Worm (Caenorhabditis elegans) whole organism, L3 larva: ENCODE measurements around the gene cdh-9.
A peak's percentile ranks its signal among the peaks of the same experiment; 100 is the strongest.

ENCODE experiments used
- R02D3.7 ChIP-seq: fragments of 150-350 bp; optimal IDR thresholded peaks from 2 replicates; lab custom pipeline; 2014; ENCODE audit warnings: missing biosample characterization, missing genetic modification characterization
- ZK546.5 ChIP-seq: sonication (generic microtip); optimal IDR thresholded peaks from 2 replicates; lab custom pipeline; 2017; ENCODE audit warnings: missing biosample characterization, missing genetic modification characterization
- aly-2 ChIP-seq: fragments of 150-350 bp; optimal IDR thresholded peaks from 2 replicates; lab custom pipeline; 2014; ENCODE audit warnings: missing biosample characterization, missing genetic modification characterization
- ama-1 ChIP-seq: fragments of 150-350 bp; optimal IDR thresholded peaks from 2 replicates; lab custom pipeline; 2018
- ceh-16 ChIP-seq: sonication (generic microtip); optimal IDR thresholded peaks from 2 replicates; lab custom pipeline; 2017; ENCODE audit warnings: missing biosample characterization, missing genetic modification characterization
- ceh-28 ChIP-seq: fragments of 150-350 bp; optimal IDR thresholded peaks from 2 replicates; lab custom pipeline; 2014; ENCODE audit warnings: missing biosample characterization, missing genetic modification reagents, missing genetic modification characterization
- ceh-82 ChIP-seq: fragments of 150-350 bp; optimal IDR thresholded peaks from 2 replicates; lab custom pipeline; 2014; ENCODE audit warnings: missing biosample characterization, missing genetic modification characterization
- ceh-9 ChIP-seq: sonication (generic microtip); optimal IDR thresholded peaks from 2 replicates; lab custom pipeline; 2018; ENCODE audit warnings: missing biosample characterization, missing genetic modification characterization
- daf-12 ChIP-seq: fragments of 150-350 bp; optimal IDR thresholded peaks from 2 replicates; lab custom pipeline; 2014; ENCODE audit warnings: missing biosample characterization, missing genetic modification reagents, missing genetic modification characterization
- egl-27 ChIP-seq: sonication (generic microtip); optimal IDR thresholded peaks from 4 replicates; lab custom pipeline; 2017; ENCODE audit warnings: missing biosample characterization, missing genetic modification reagents, missing genetic modification characterization
- egl-5 ChIP-seq: fragments of 150-350 bp; optimal IDR thresholded peaks from 2 replicates; lab custom pipeline; 2017; ENCODE audit warnings: missing biosample characterization, missing genetic modification reagents, missing genetic modification characterization, inconsistent platforms
- elt-2 ChIP-seq: sonication (generic microtip); optimal IDR thresholded peaks from 2 replicates; lab custom pipeline; 2016; ENCODE audit warnings: missing genetic modification reagents, mild to moderate bottlenecking, missing genetic modification characterization, missing compliant biosample characterization
- fkh-10 ChIP-seq: sonication (generic microtip); optimal IDR thresholded peaks from 2 replicates; lab custom pipeline; 2017; ENCODE audit warnings: missing biosample characterization, missing genetic modification reagents, missing genetic modification characterization
- fkh-2 ChIP-seq: fragments of 150-350 bp; optimal IDR thresholded peaks from 2 replicates; lab custom pipeline; 2014; ENCODE audit warnings: missing biosample characterization, missing genetic modification reagents, missing genetic modification characterization
- fos-1 ChIP-seq: fragments of 150-350 bp; optimal IDR thresholded peaks from 2 replicates; lab custom pipeline; 2014; ENCODE audit warnings: missing biosample characterization, missing genetic modification characterization
- hmg-11 ChIP-seq: sonication (generic microtip); optimal IDR thresholded peaks from 2 replicates; lab custom pipeline; 2016; ENCODE audit warnings: missing genetic modification characterization, missing compliant biosample characterization
- jun-1 ChIP-seq: fragments of 150-350 bp; optimal IDR thresholded peaks from 2 replicates; lab custom pipeline; 2014; ENCODE audit warnings: missing biosample characterization, missing genetic modification reagents, missing genetic modification characterization
- lin-15B ChIP-seq: fragments of 150-350 bp; optimal IDR thresholded peaks from 2 replicates; lab custom pipeline; 2014; ENCODE audit warnings: missing biosample characterization, missing genetic modification characterization
- lin-39 ChIP-seq: fragments of 150-350 bp; optimal IDR thresholded peaks from 2 replicates; lab custom pipeline; 2018; ENCODE audit warnings: missing biosample characterization, missing genetic modification reagents, missing genetic modification characterization
- lsy-12 ChIP-seq: sonication (generic microtip); optimal IDR thresholded peaks from 2 replicates; lab custom pipeline; 2016; ENCODE audit warnings: mild to moderate bottlenecking, missing genetic modification characterization, missing compliant biosample characterization
- mml-1 ChIP-seq: fragments of 150-350 bp; sonication (generic microtip); optimal IDR thresholded peaks from 3 replicates; lab custom pipeline; 2014; ENCODE audit warnings: missing biosample characterization, missing genetic modification characterization
- nhr-11 ChIP-seq: fragments of 150-350 bp; optimal IDR thresholded peaks from 2 replicates; lab custom pipeline; 2014; ENCODE audit warnings: missing biosample characterization, missing genetic modification characterization
- nhr-12 ChIP-seq: fragments of 150-350 bp; optimal IDR thresholded peaks from 2 replicates; lab custom pipeline; 2014; ENCODE audit warnings: missing biosample characterization, missing genetic modification characterization
- nhr-237 ChIP-seq: fragments of 150-350 bp; optimal IDR thresholded peaks from 2 replicates; lab custom pipeline; 2014; ENCODE audit warnings: missing biosample characterization, missing genetic modification characterization
- nhr-25 ChIP-seq: sonication (generic microtip); optimal IDR thresholded peaks from 2 replicates; lab custom pipeline; 2017; ENCODE audit warnings: missing biosample characterization, missing genetic modification characterization
- nhr-43 ChIP-seq: sonication (generic microtip); optimal IDR thresholded peaks from 2 replicates; lab custom pipeline; 2016; ENCODE audit warnings: mild to moderate bottlenecking, missing genetic modification characterization, missing compliant biosample characterization; ENCODE audit not compliant: poor library complexity, severe bottlenecking
- nhr-67 ChIP-seq: fragments of 150-350 bp; optimal IDR thresholded peaks from 2 replicates; lab custom pipeline; 2014; ENCODE audit warnings: missing biosample characterization, missing genetic modification characterization
- nhr-76 ChIP-seq: fragments of 150-350 bp; sonication (generic microtip); optimal IDR thresholded peaks from 5 replicates; lab custom pipeline; 2014; ENCODE audit warnings: missing biosample characterization, missing genetic modification characterization
- nhr-77 ChIP-seq: fragments of 150-350 bp; optimal IDR thresholded peaks from 2 replicates; lab custom pipeline; 2014; ENCODE audit warnings: missing biosample characterization, missing genetic modification characterization
- pha-4 ChIP-seq: fragments of 150-350 bp; optimal IDR thresholded peaks from 2 replicates; lab custom pipeline; 2014; ENCODE audit warnings: missing biosample characterization, missing genetic modification reagents, missing genetic modification characterization
- snpc-4 ChIP-seq: fragments of 150-350 bp; optimal IDR thresholded peaks from 2 replicates; lab custom pipeline; 2014; ENCODE audit warnings: missing biosample characterization, missing genetic modification characterization
- tbx-2 ChIP-seq: sonication (generic microtip); optimal IDR thresholded peaks from 2 replicates; lab custom pipeline; 2016; ENCODE audit warnings: mild to moderate bottlenecking, missing genetic modification characterization, missing compliant biosample characterization
- unc-39 ChIP-seq: sonication (generic microtip); optimal IDR thresholded peaks from 4 replicates; lab custom pipeline; 2017; ENCODE audit warnings: missing biosample characterization, missing genetic modification characterization
- zag-1 ChIP-seq: fragments of 150-350 bp; optimal IDR thresholded peaks from 2 replicates; lab custom pipeline; 2014; ENCODE audit warnings: missing biosample characterization, missing genetic modification characterization
- ztf-11 ChIP-seq: fragments of 150-350 bp; optimal IDR thresholded peaks from 2 replicates; lab custom pipeline; 2014; ENCODE audit warnings: missing biosample characterization, missing genetic modification characterization

cdh-9 gene

DNA sequence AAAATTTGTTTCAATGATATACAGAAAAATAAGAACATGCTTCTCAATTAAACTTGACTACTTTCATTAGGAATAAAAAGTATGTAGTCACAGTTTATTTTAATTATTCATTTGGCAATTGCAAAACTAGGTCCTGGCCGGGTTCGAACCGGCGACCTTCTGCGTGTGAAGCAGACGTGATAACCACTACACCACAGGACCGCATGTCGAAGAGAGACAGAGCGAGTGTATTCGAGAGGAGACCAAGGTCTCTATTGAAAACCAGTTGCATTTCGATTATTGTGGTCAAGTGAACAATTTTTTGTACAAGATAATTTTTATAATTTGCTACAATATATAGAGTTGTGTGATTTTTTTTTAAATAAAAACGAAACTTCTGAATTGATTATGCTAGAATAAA, 4.2 kb upstream of the cdh-9 start (continued):
- TF ChIP-seq jun-1, result no peak
- no peak for TF ChIP-seq nhr-237 (tag; lab: Kevin White, UChicago)
- TF ChIP-seq fos-1 (tag; lab: Kevin White, UChicago), result no peak

DNA sequence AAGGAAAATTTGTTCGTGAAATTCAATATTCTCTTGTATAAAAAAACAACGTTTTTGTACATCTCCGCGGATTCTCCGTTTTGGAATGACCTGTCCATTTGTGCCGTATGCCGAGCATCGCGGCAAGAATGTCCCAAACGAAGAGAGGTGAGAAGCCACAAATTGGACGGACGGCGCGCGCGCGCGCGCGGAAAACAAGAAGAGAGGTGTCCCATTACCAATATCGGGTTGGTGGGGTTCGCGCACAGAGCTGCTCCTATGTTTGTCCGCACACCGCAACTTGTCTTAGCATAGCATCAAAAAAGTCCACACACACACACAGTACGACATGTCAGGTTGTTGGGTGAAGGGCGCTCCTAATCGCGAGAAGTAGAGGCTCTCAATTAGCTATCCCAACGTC, 3.5 kb upstream of the cdh-9 start:
- TF ChIP-seq lin-15B (tag; lab: Kevin White, UChicago), result no peak
- TF ChIP-seq lin-39 (tag; lab: Kevin White, UChicago), result no peak
- no peak for TF ChIP-seq fkh-2
- TF ChIP-seq ceh-28, result no peak
- TF ChIP-seq snpc-4 (tag; lab: Kevin White, UChicago), result no peak
- TF ChIP-seq egl-27 (tag; lab: Kevin White, UChicago), result no peak
- no peak for TF ChIP-seq ztf-11 (tag; lab: Kevin White, UChicago)

DNA sequence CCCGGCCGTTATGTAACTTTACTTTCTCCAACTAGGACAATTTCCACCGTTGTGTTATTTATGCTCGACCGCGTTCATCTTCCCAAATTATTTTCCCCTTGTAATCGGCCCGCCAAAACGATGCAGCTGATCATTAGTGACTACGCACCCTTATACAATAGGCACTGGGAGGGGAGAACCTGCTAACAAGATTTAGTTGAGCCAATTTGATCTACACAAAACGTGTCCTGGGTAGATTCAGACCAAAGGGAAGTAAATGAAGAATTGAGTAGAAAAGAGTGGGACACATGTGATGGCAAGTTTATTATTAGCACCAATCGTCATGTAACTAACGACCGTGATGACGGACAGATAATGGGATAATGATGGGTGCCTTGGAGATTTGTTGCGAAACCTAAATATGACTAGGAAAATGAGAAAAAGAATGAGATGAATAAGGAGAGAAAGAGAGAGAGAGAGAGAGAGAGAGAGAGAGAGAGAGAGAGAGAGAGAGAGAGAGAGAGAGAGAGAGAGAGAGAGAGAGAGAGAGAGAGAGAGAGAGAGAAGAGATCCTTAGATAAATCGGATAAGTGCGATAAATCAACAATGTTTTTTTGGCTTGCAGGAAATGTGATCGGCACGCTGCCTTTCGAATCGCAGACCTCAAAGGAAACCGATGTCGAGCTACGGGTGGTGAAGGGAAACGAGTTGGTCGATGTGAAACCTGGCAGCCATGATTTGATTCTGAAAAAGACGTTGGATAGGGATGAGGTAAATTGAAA, 671 bp downstream of the cdh-9 start:
- no peak for TF ChIP-seq ceh-9 (tag; lab: Kevin White, UChicago)
- no peak for TF ChIP-seq ZK546.5 (tag; lab: Kevin White, UChicago)
- TF ChIP-seq unc-39, result no peak
- TF ChIP-seq fkh-10 (GFP tag; lab: Kevin White, UChicago), result no peak
- no peak for TF ChIP-seq ceh-16 (tag; lab: Kevin White, UChicago)
- no peak for TF ChIP-seq nhr-76 (tag; lab: Kevin White, UChicago)
- TF ChIP-seq elt-2 (tag; lab: Kevin White, UChicago), result no peak
- no peak for TF ChIP-seq R02D3.7
- TF ChIP-seq nhr-237 (tag; lab: Kevin White, UChicago), result no peak
- no peak for TF ChIP-seq daf-12 (tag; lab: Kevin White, UChicago)
- TF ChIP-seq nhr-67 (tag; lab: Kevin White, UChicago), result no peak
- no peak for TF ChIP-seq nhr-43 (tag; lab: Kevin White, UChicago)
- no peak for TF ChIP-seq hmg-11 (tag; lab: Kevin White, UChicago)
- no peak for TF ChIP-seq egl-5 (tag; lab: Kevin White, UChicago)

DNA sequence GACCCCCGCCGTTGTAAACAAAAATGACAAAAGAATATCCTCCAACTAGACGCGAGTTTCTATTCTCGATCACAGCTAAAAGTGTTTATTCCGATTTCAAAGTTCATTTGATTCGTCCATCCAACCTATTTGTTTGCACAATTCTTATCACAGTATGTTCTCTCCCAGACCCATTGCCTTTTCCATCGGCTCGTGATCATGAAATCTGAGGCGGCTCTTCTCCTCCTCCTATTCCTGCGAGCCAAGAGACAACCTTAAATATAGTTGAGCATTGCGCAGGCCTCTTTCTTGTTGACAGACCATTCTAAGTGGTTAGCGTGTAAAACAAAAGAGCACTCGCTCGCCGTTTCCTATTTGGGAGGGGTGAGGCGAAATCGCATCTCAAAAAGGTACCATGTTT, 1.9 kb downstream of the cdh-9 start:
- TF ChIP-seq egl-5 (tag; lab: Kevin White, UChicago) (no peak), pha-4 (tag; lab: Kevin White, UChicago) (peak; percentile 40), ceh-82 (tag; lab: Kevin White, UChicago) (no peak)

DNA sequence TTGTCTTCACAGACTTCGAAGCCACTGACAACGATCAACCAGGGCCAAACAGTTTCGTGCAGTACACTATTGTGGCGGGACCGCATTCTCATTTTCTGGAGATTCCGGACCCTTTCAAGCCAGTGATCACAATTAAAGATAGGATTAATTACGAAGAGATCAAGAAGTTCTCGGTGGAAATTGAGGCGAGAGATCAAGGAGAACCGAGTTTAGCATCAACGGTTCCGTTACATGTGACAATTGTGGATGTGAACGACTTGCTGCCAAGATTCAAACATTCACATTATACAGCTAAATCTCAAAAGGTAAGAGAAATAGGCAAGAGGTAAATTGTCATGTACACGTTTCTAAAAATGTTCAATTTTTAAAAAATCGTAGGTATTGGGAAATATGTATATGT, 2.8 kb downstream of the cdh-9 start:
- TF ChIP-seq nhr-76 (tag; lab: Kevin White, UChicago), result no peak
- no peak for TF ChIP-seq lsy-12 (tag; lab: Kevin White, UChicago)
- TF ChIP-seq fkh-2, result no peak
- TF ChIP-seq lin-39 (tag; lab: Kevin White, UChicago), result no peak
- TF ChIP-seq nhr-11 (tag; lab: Kevin White, UChicago), result no peak
- TF ChIP-seq unc-39, result no peak
- no peak for TF ChIP-seq nhr-25 (tag; lab: Kevin White, UChicago)
- no peak for TF ChIP-seq ceh-16 (tag; lab: Kevin White, UChicago)
- no peak for TF ChIP-seq fos-1 (tag; lab: Kevin White, UChicago)
- no peak for TF ChIP-seq tbx-2 (tag; lab: Kevin White, UChicago)
- no peak for TF ChIP-seq pha-4 (tag; lab: Kevin White, UChicago)
- no peak for TF ChIP-seq aly-2 (tag; lab: Kevin White, UChicago)
- TF ChIP-seq lin-15B (tag; lab: Kevin White, UChicago), result no peak
- no peak for TF ChIP-seq ama-1 (lab: Kevin White, UChicago)
- TF ChIP-seq mml-1, result no peak
- no peak for TF ChIP-seq ceh-28

DNA sequence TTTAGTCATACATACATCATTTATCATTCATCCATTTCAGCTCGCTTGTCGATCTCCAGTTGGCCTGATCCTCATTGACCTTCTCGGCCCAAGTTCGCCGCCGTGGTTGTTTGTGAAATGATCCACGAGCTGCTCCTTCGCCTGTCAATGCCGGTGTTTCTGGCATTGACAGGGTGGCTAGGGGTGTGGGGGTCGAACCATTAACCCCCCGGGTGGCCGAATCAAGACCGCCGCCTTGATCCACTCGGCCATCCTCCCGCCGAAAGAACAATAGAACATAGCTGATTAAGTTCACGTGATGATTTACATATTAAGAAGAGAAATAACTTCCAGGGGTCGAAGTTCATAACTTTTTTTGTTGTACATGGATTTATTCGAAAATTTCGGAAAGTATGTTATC, 7.4 kb downstream of the cdh-9 start, which contains the start of gene F59C12.4:
Gene F59C12.4, minus strand, starts transcription at position 166 of the 400 bp plus-strand sequence.
- no peak for TF ChIP-seq zag-1 (tag; lab: Kevin White, UChicago)
- no peak for TF ChIP-seq nhr-77 (tag; lab: Kevin White, UChicago)
- no peak for TF ChIP-seq elt-2 (tag; lab: Kevin White, UChicago)
- TF ChIP-seq fkh-2, result no peak
- TF ChIP-seq ama-1 (lab: Kevin White, UChicago), result no peak
- no peak for TF ChIP-seq unc-39
- no peak for TF ChIP-seq mml-1
- no peak for TF ChIP-seq nhr-67 (tag; lab: Kevin White, UChicago)
- TF ChIP-seq nhr-237 (tag; lab: Kevin White, UChicago), result no peak
- no peak for TF ChIP-seq nhr-12 (tag; lab: Kevin White, UChicago)
- no peak for TF ChIP-seq tbx-2 (tag; lab: Kevin White, UChicago)
- no peak for TF ChIP-seq ceh-82 (tag; lab: Kevin White, UChicago)
- TF ChIP-seq R02D3.7, result no peak
- no peak for TF ChIP-seq ceh-16 (tag; lab: Kevin White, UChicago)
- TF ChIP-seq hmg-11 (tag; lab: Kevin White, UChicago), result no peak
- TF ChIP-seq nhr-11 (tag; lab: Kevin White, UChicago), result no peak
